Worm (Caenorhabditis elegans): ENCODE results near the gene acr-25.

DNA sequence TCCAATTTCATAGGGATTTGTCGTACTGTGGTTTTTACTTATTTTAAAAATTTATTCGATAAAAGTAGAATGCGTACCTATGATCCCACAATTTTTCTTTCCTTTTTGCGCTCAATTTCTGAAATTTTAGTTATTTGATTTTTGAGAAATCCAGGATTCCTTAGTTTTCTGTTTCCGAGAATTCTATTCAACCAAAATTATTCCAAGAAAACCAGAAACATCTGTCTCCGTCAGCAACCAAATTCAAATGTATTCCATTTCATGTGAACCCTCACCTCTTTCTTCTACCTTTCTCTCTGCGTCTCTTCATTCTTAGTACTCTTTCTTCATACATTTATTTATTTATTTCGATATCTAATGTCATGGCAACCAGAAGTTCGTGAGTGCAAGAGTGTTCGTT lies 47.7 kb downstream of the acr-25 start:
- TF ChIP-seq ztf-11 (tag; optimal IDR thresholded peaks at IDR 0.05): no peak
- no peak for TF ChIP-seq elt-3 (tag; optimal IDR thresholded peaks at IDR 0.05)
- no peak for TF ChIP-seq nhr-237 (tag; optimal IDR thresholded peaks at IDR 0.05)
- no peak for TF ChIP-seq nhr-76 (tag; optimal IDR thresholded peaks at IDR 0.05)

All from whole organism, mixed stage, embryonic.